Fruit fly (Drosophila melanogaster) whole organism, embryonic: ENCODE data around the gene AP-1mu.

ENCODE experiments used
- ATbp ChIP-seq: fragments of 200-800 bp; sonication (Bioruptor generic); optimal IDR thresholded peaks from 2 replicates; lab custom pipeline; 2017; ENCODE audit warnings: missing biosample characterization, mild to moderate bottlenecking, missing genetic modification characterization, missing genetic modification reagents
- Adf1 ChIP-seq: fragments of 200-800 bp; sonication (Bioruptor generic); IDR thresholded peaks from 2 replicates; pipeline ENCODE4 v1.3.6; 2022; ENCODE audit warnings: missing biosample characterization, missing genetic modification characterization
- Asciz ChIP-seq: fragments of 200-800 bp; sonication (Bioruptor generic); optimal IDR thresholded peaks from 2 replicates; lab custom pipeline; 2017; ENCODE audit warnings: missing biosample characterization, mild to moderate bottlenecking, missing genetic modification characterization, missing genetic modification reagents
- Atf3 ChIP-seq: fragments of 200-800 bp; sonication (Bioruptor generic); optimal IDR thresholded peaks from 3 replicates; lab custom pipeline; 2016; ENCODE audit warnings: missing biosample characterization, missing genetic modification characterization
- CG10979 ChIP-seq: fragments of 200-800 bp; sonication (Bioruptor generic); optimal IDR thresholded peaks from 2 replicates; lab custom pipeline; 2018; ENCODE audit warnings: missing biosample characterization, mild to moderate bottlenecking, missing genetic modification characterization, moderate library complexity
- CG11247 ChIP-seq: fragments of 200-800 bp; sonication (Bioruptor generic); IDR thresholded peaks from 2 replicates; pipeline ENCODE4 v1.3.6; 2022; ENCODE audit warnings: missing biosample characterization, missing genetic modification characterization
- CG1233 ChIP-seq: fragments of 200-800 bp; sonication (Bioruptor generic); optimal IDR thresholded peaks from 4 replicates; lab custom pipeline; 2018; ENCODE audit warnings: missing biosample characterization, mild to moderate bottlenecking, missing genetic modification characterization
- CG14667 ChIP-seq: fragments of 200-800 bp; sonication (Bioruptor generic); IDR thresholded peaks from 2 replicates; pipeline ENCODE4 v1.3.6; 2022; ENCODE audit warnings: missing biosample characterization, missing genetic modification characterization
- CG16813 ChIP-seq: fragments of 200-800 bp; sonication (Bioruptor generic); IDR thresholded peaks from 3 replicates; pipeline ENCODE4 v1.3.6; 2022; ENCODE audit warnings: missing biosample characterization, missing genetic modification characterization; ENCODE audit not compliant: partially characterized antibody
- CG17568 ChIP-seq: fragments of 200-800 bp; sonication (Bioruptor generic); optimal IDR thresholded peaks from 2 replicates; lab custom pipeline; 2018; ENCODE audit warnings: missing biosample characterization, mild to moderate bottlenecking, missing genetic modification characterization, moderate library complexity
- CG3065 ChIP-seq: fragments of 200-800 bp; sonication (Bioruptor generic); optimal IDR thresholded peaks from 2 replicates; lab custom pipeline; 2016; ENCODE audit warnings: missing biosample characterization, missing genetic modification characterization
- CG32532 ChIP-seq: fragments of 200-800 bp; sonication (Bioruptor generic); IDR thresholded peaks from 2 replicates; pipeline ENCODE4 v1.3.6; 2022; ENCODE audit warnings: missing biosample characterization, missing genetic modification characterization
- CG32772 ChIP-seq: fragments of 200-800 bp; sonication (Bioruptor generic); IDR thresholded peaks from 2 replicates; pipeline ENCODE4 v1.3.6; 2022; ENCODE audit warnings: missing biosample characterization, missing genetic modification characterization
- CG33213 ChIP-seq: fragments of 200-800 bp; sonication (Bioruptor generic); optimal IDR thresholded peaks from 3 replicates; lab custom pipeline; 2016; ENCODE audit warnings: missing biosample characterization, missing genetic modification characterization
- CG4282 ChIP-seq: fragments of 200-800 bp; sonication (Bioruptor generic); optimal IDR thresholded peaks from 2 replicates; lab custom pipeline; 2016; ENCODE audit warnings: missing biosample characterization, missing genetic modification characterization
- CG4360 ChIP-seq: fragments of 200-800 bp; sonication (Bioruptor generic); IDR thresholded peaks from 2 replicates; pipeline ENCODE4 v1.3.6; 2022; ENCODE audit warnings: missing biosample characterization, missing genetic modification characterization
- CG4617 ChIP-seq: fragments of 200-800 bp; sonication (Bioruptor generic); optimal IDR thresholded peaks from 3 replicates; lab custom pipeline; 2016; ENCODE audit warnings: missing biosample characterization, missing genetic modification characterization, borderline replicate concordance
- CG4820 ChIP-seq: fragments of 200-800 bp; sonication (Bioruptor generic); optimal IDR thresholded peaks from 3 replicates; lab custom pipeline; 2016; ENCODE audit warnings: missing biosample characterization, missing genetic modification characterization
- CG4854 ChIP-seq: fragments of 200-800 bp; sonication (Bioruptor generic); optimal IDR thresholded peaks from 2 replicates; lab custom pipeline; 2016; ENCODE audit warnings: missing biosample characterization, missing genetic modification characterization, inconsistent platforms
- CG6689 ChIP-seq: fragments of 200-800 bp; sonication (Bioruptor generic); IDR thresholded peaks from 2 replicates; pipeline ENCODE4 v1.3.6; 2022; ENCODE audit warnings: missing biosample characterization, missing genetic modification characterization
- CG6813 ChIP-seq: fragments of 200-800 bp; sonication (Bioruptor generic); optimal IDR thresholded peaks from 2 replicates; lab custom pipeline; 2017; ENCODE audit warnings: missing biosample characterization, missing genetic modification characterization, mild to moderate bottlenecking, moderate library complexity, missing genetic modification reagents
- CG7963 ChIP-seq: fragments of 200-800 bp; sonication (Bioruptor generic); IDR thresholded peaks from 3 replicates; pipeline ENCODE4 v1.3.6; 2022; ENCODE audit warnings: missing biosample characterization, missing genetic modification characterization; ENCODE audit not compliant: partially characterized antibody
- CG8388 ChIP-seq: fragments of 200-800 bp; sonication (Bioruptor generic); optimal IDR thresholded peaks from 2 replicates; lab custom pipeline; 2019; ENCODE audit warnings: missing biosample characterization, mild to moderate bottlenecking, missing genetic modification characterization, moderate library complexity
- CG8478 ChIP-seq: fragments of >200 bp; optimal IDR thresholded peaks from 2 replicates; lab custom pipeline; 2018
- Camta ChIP-seq: fragments of 200-800 bp; sonication (Bioruptor generic); optimal IDR thresholded peaks from 2 replicates; lab custom pipeline; 2016; ENCODE audit warnings: missing biosample characterization, missing genetic modification characterization
- Ets65A ChIP-seq: fragments of 200-800 bp; sonication (Bioruptor generic); peaks from one replicate; lab custom pipeline; 2016; ENCODE audit warnings: missing biosample characterization, missing genetic modification characterization
- H15 ChIP-seq: fragments of 200-800 bp; sonication (Bioruptor generic); IDR thresholded peaks from 3 replicates; pipeline ENCODE4 v1.3.6; 2022; ENCODE audit warnings: missing biosample characterization, missing genetic modification characterization
- HLH54F ChIP-seq: fragments of 200-800 bp; sonication (Bioruptor generic); optimal IDR thresholded peaks from 3 replicates; lab custom pipeline; 2016; ENCODE audit warnings: missing biosample characterization, missing genetic modification characterization
- HLHmδ ChIP-seq: fragments of 200-800 bp; sonication (Bioruptor generic); optimal IDR thresholded peaks from 2 replicates; lab custom pipeline; 2018; ENCODE audit warnings: missing biosample characterization, mild to moderate bottlenecking, missing genetic modification characterization, moderate library complexity
- HmgD ChIP-seq: fragments of 200-800 bp; sonication (Bioruptor generic); optimal IDR thresholded peaks from 3 replicates; lab custom pipeline; 2016; ENCODE audit warnings: missing biosample characterization, missing genetic modification characterization
- Hr51 ChIP-seq, 2 experiments: fragments of 200-800 bp; sonication (Bioruptor generic); optimal IDR thresholded peaks; 2 replicates in 1 of 2; 3 replicates in 1 of 2; lab custom pipeline; 2016 to 2018; ENCODE audit warnings: missing biosample characterization in 2 of 2, missing genetic modification characterization in 2 of 2, mild to moderate bottlenecking in 1 of 2, moderate library complexity in 1 of 2
- Six4 ChIP-seq: fragments of 200-800 bp; sonication (Bioruptor generic); optimal IDR thresholded peaks from 2 replicates; lab custom pipeline; 2016; ENCODE audit warnings: missing biosample characterization, missing genetic modification characterization
- Sry-β ChIP-seq: fragments of 200-800 bp; sonication (Bioruptor generic); optimal IDR thresholded peaks from 2 replicates; lab custom pipeline; 2018; ENCODE audit warnings: missing biosample characterization, mild to moderate bottlenecking, missing genetic modification characterization, moderate library complexity
- Trl ChIP-seq, 3 experiments: fragments of >200 bp in 2 of 3; fragments of 200-800 bp in 1 of 3; sonication (Bioruptor generic) in 1 of 3; optimal IDR thresholded peaks; 2 replicates in 1 of 3; 3 replicates in 2 of 3; lab custom pipeline; 2016 to 2017; ENCODE audit warnings: missing biosample characterization in 1 of 3, missing genetic modification characterization in 1 of 3
- bigmax ChIP-seq: fragments of 200-800 bp; sonication (Bioruptor generic); optimal IDR thresholded peaks from 2 replicates; lab custom pipeline; 2018; ENCODE audit warnings: missing biosample characterization, mild to moderate bottlenecking, missing genetic modification characterization
- cas ChIP-seq: fragments of 200-800 bp; sonication (Bioruptor generic); IDR thresholded peaks from 2 replicates; pipeline ENCODE4 v1.3.6; 2022; ENCODE audit warnings: missing biosample characterization, missing genetic modification characterization
- cg ChIP-seq: fragments of 200-800 bp; sonication (Bioruptor generic); optimal IDR thresholded peaks from 3 replicates; lab custom pipeline; 2019; ENCODE audit warnings: missing biosample characterization, mild to moderate bottlenecking, missing genetic modification characterization, moderate library complexity
- cwo ChIP-seq: fragments of 200-800 bp; sonication (Bioruptor generic); optimal IDR thresholded peaks from 3 replicates; lab custom pipeline; 2017; ENCODE audit warnings: missing biosample characterization, missing genetic modification characterization, mild to moderate bottlenecking, moderate library complexity, missing genetic modification reagents
- h ChIP-seq: fragments of >200 bp; optimal IDR thresholded peaks from 2 replicates; lab custom pipeline; 2017
- ind ChIP-seq: fragments of 200-800 bp; sonication (Bioruptor generic); optimal IDR thresholded peaks from 3 replicates; lab custom pipeline; 2016; ENCODE audit warnings: missing biosample characterization, missing genetic modification characterization
- mirr ChIP-seq: fragments of 200-800 bp; sonication (Bioruptor generic); optimal IDR thresholded peaks from 3 replicates; lab custom pipeline; 2018; ENCODE audit warnings: missing biosample characterization, mild to moderate bottlenecking, missing genetic modification characterization
- pfk ChIP-seq: fragments of 200-800 bp; sonication (Bioruptor generic); optimal IDR thresholded peaks from 2 replicates; lab custom pipeline; 2018; ENCODE audit warnings: missing biosample characterization, mild to moderate bottlenecking, missing genetic modification characterization, moderate library complexity
- prd ChIP-seq, 3 experiments: fragments of >200 bp in 2 of 3; fragments of 200-800 bp in 1 of 3; sonication (Bioruptor generic) in 1 of 3; optimal IDR thresholded peaks in 2 of 3; IDR thresholded peaks in 1 of 3; 2 replicates in 2 of 3; 3 replicates in 1 of 3; pipeline versions ENCODE4 v1.3.6 to Lab custom; 2017 to 2022; ENCODE audit warnings: missing biosample characterization in 1 of 3, missing genetic modification characterization in 1 of 3
- rib ChIP-seq: fragments of 200-800 bp; sonication (Bioruptor generic); IDR thresholded peaks from 2 replicates; pipeline ENCODE4 v1.3.6; 2022; ENCODE audit warnings: missing biosample characterization, missing genetic modification characterization
- slou ChIP-seq: fragments of 200-800 bp; sonication (Bioruptor generic); optimal IDR thresholded peaks from 3 replicates; lab custom pipeline; 2016; ENCODE audit warnings: missing biosample characterization, missing genetic modification characterization
- slp2 ChIP-seq: fragments of 200-800 bp; sonication (Bioruptor generic); optimal IDR thresholded peaks from 2 replicates; lab custom pipeline; 2016; ENCODE audit warnings: missing biosample characterization, missing genetic modification characterization
- sob ChIP-seq: fragments of 200-800 bp; sonication (Bioruptor generic); IDR thresholded peaks from 2 replicates; pipeline ENCODE4 v1.3.6; 2022; ENCODE audit warnings: missing biosample characterization, missing genetic modification characterization
- wdn ChIP-seq: fragments of 200-800 bp; sonication (Bioruptor generic); IDR thresholded peaks from 2 replicates; pipeline ENCODE4 v1.3.6; 2022; ENCODE audit warnings: missing biosample characterization, missing genetic modification characterization

AP-1mu gene

dm6 chr3R:9527907-9528842, 31.1 kb downstream of the AP-1mu start (continued):
- no peak for TF ChIP-seq CG7963 (GFP tag; lab: Robert Waterston, UW)
- TF ChIP-seq Adf1 (GFP tag; lab: Robert Waterston, UW) = peak; percentile 69
- peak; percentile 87 for TF ChIP-seq CG32772 (GFP tag; lab: Robert Waterston, UW)
- peak; percentile 21 for TF ChIP-seq pfk (GFP tag; lab: Kevin White, UChicago)
- TF ChIP-seq cg (GFP tag; lab: Kevin White, UChicago) = peak; percentile 5
- no peak for TF ChIP-seq prd (optimal IDR thresholded peaks at IDR 0.05; lab: Kevin White, UChicago)
- peak; percentile 92 for TF ChIP-seq prd (GFP tag; IDR thresholded peaks at IDR 0.05; lab: Robert Waterston, UW)
- TF ChIP-seq CG4854 = peak; percentile 92
- TF ChIP-seq h (lab: Kevin White, UChicago) = no peak
- TF ChIP-seq CG4820 (GFP tag; lab: Kevin White, UChicago) = peak; percentile 81
- no peak for TF ChIP-seq CG16813
- TF ChIP-seq HmgD = peak; percentile 91
- TF ChIP-seq CG33213 (GFP tag; lab: Kevin White, UChicago) = peak; percentile 89
- peak; percentile 74 for TF ChIP-seq slp2 (GFP tag; lab: Kevin White, UChicago)
- TF ChIP-seq H15 = peak; percentile 86
- TF ChIP-seq CG3065 (GFP tag; lab: Kevin White, UChicago) = peak; percentile 45
- TF ChIP-seq CG10979 (tag; lab: Kevin White, UChicago) = peak; percentile 68
- TF ChIP-seq CG4282 (GFP tag; lab: Kevin White, UChicago) = peak; percentile 88
- peak; percentile 77 for TF ChIP-seq Camta (GFP tag; lab: Kevin White, UChicago)
- peak; percentile 96 for TF ChIP-seq rib (GFP tag; lab: Robert Waterston, UW)
- peak; percentile 51 for TF ChIP-seq bigmax (GFP tag; lab: Kevin White, UChicago)
- peak; percentile 88 for TF ChIP-seq CG6689 (GFP tag; lab: Robert Waterston, UW)
- TF ChIP-seq CG1233 (GFP tag; lab: Kevin White, UChicago) = peak; percentile 89
- TF ChIP-seq CG32532 (GFP tag; lab: Robert Waterston, UW) = peak; percentile 98
- TF ChIP-seq CG4360 (GFP tag; lab: Robert Waterston, UW) = peak; percentile 12; the same call in 1 of the 2 replicates
- TF ChIP-seq Asciz = peak; percentile 83
- peak; percentile 89 for TF ChIP-seq CG6813
- TF ChIP-seq cwo (GFP tag; lab: Kevin White, UChicago) = peak; percentile 93
- TF ChIP-seq HLHmδ (GFP tag; lab: Kevin White, UChicago) = no peak
- no peak for TF ChIP-seq Sry-β (GFP tag; lab: Kevin White, UChicago)
- TF ChIP-seq Trl (optimal IDR thresholded peaks at IDR 0.05; lab: Kevin White, UChicago) = no peak
- TF ChIP-seq Trl (GFP tag; optimal IDR thresholded peaks at IDR 0.05; lab: Kevin White, UChicago) = peak; percentile 96
- peak; percentile 93 for TF ChIP-seq CG11247 (GFP tag; lab: Robert Waterston, UW)
- peak in 1 of 2 experiments; percentile 65 for TF ChIP-seq Hr51 (GFP tag; optimal IDR thresholded peaks at IDR 0.05; lab: Kevin White, UChicago)
- no peak for TF ChIP-seq CG8388 (GFP tag; lab: Kevin White, UChicago)
- peak; percentile 91 for TF ChIP-seq cas (GFP tag; lab: Robert Waterston, UW)
- peak; percentile 91 for TF ChIP-seq wdn
- TF ChIP-seq slou (GFP tag; lab: Kevin White, UChicago) = peak; percentile 81
- TF ChIP-seq Ets65A = peak; percentile 98
- TF ChIP-seq Atf3 (GFP tag; lab: Kevin White, UChicago) = peak; percentile 57
- TF ChIP-seq CG14667 (GFP tag; lab: Robert Waterston, UW) = peak; percentile 76
- TF ChIP-seq sob (GFP tag; lab: Robert Waterston, UW) = peak; percentile 95
- peak; percentile 81 for TF ChIP-seq HLH54F
- peak; percentile 95 for TF ChIP-seq ind (GFP tag; lab: Kevin White, UChicago)
- peak; percentile 81 for TF ChIP-seq ATbp (GFP tag; lab: Kevin White, UChicago)
- TF ChIP-seq mirr = peak; percentile 94
- peak; percentile 30 for TF ChIP-seq CG17568 (GFP tag; lab: Kevin White, UChicago)
- TF ChIP-seq CG4617 (GFP tag; lab: Kevin White, UChicago) = no peak
- TF ChIP-seq Six4 (GFP tag; lab: Kevin White, UChicago) = peak; percentile 82
- no peak for TF ChIP-seq CG8478 (lab: Kevin White, UChicago)
